Worm (Caenorhabditis elegans) whole organism, L4 larva: ENCODE data around the gene pho-9.

ENCODE experiments used
- T20F7.1 ChIP-seq: fragments of 200-800 bp; sonication (Bioruptor generic); optimal IDR thresholded peaks from 2 replicates; lab custom pipeline; 2018; ENCODE audit warnings: mild to moderate bottlenecking, missing genetic modification characterization, missing compliant biosample characterization
- T26A8.4 ChIP-seq: fragments of 200-800 bp; sonication (Bioruptor generic); IDR thresholded peaks from 2 replicates; pipeline ENCODE4 v1.3.6; 2022; ENCODE audit warnings: missing genetic modification characterization, missing compliant biosample characterization
- Y48G9A.11 ChIP-seq: fragments of 200-800 bp; sonication (Bioruptor generic); IDR thresholded peaks from 2 replicates; pipeline ENCODE4 v1.3.6; 2022; ENCODE audit warnings: missing genetic modification reagents, missing genetic modification characterization, missing compliant biosample characterization
- aly-2 ChIP-seq: sonication (generic microtip); optimal IDR thresholded peaks from 2 replicates; lab custom pipeline; 2018; ENCODE audit warnings: missing biosample characterization, missing genetic modification characterization
- ama-1 ChIP-seq: fragments of 150-350 bp; optimal IDR thresholded peaks from 2 replicates; lab custom pipeline; 2014; ENCODE audit warnings: inconsistent platforms, mixed read lengths
- arid-1 ChIP-seq: fragments of 200-800 bp; sonication (Bioruptor generic); conservative IDR thresholded peaks from 2 replicates; pipeline ENCODE4 v1.3.6; 2022; ENCODE audit warnings: missing genetic modification reagents, missing genetic modification characterization, missing compliant biosample characterization
- fkh-10 ChIP-seq: fragments of 150-350 bp; optimal IDR thresholded peaks from 2 replicates; lab custom pipeline; 2014; ENCODE audit warnings: missing biosample characterization, missing genetic modification reagents, missing genetic modification characterization
- hmg-1.1 ChIP-seq: fragments of 200-800 bp; sonication (Bioruptor generic); IDR thresholded peaks from 2 replicates; pipeline ENCODE4 v1.3.6; 2022; ENCODE audit warnings: missing genetic modification reagents, missing genetic modification characterization, missing compliant biosample characterization
- lir-3 ChIP-seq: sonication (generic microtip); optimal IDR thresholded peaks from 2 replicates; lab custom pipeline; 2016; ENCODE audit warnings: mild to moderate bottlenecking, missing genetic modification characterization, missing compliant biosample characterization
- mep-1 ChIP-seq: fragments of 150-350 bp; sonication (generic microtip); optimal IDR thresholded peaks from 3 replicates; lab custom pipeline; 2014; ENCODE audit warnings: missing biosample characterization, missing genetic modification characterization
- nhr-111 ChIP-seq: fragments of 200-800 bp; sonication (Bioruptor generic); optimal IDR thresholded peaks from 2 replicates; lab custom pipeline; 2018; ENCODE audit warnings: mild to moderate bottlenecking, missing genetic modification characterization, missing compliant biosample characterization
- unc-62 ChIP-seq, 3 experiments: fragments of 150-350 bp in 1 of 3; sonication (generic microtip); optimal IDR thresholded peaks in 2 of 3; peaks in 1 of 3; 1 replicate in 1 of 3; 2 replicates in 2 of 3; lab custom pipeline; 2014 to 2017; ENCODE audit warnings: missing biosample characterization in 3 of 3, missing genetic modification characterization in 3 of 3, missing genetic modification reagents in 3 of 3, missing genotype in 1 of 3
- ztf-11 ChIP-seq: fragments of 150-350 bp; optimal IDR thresholded peaks from 2 replicates; lab custom pipeline; 2014; ENCODE audit warnings: missing biosample characterization, missing genetic modification characterization

- TF ChIP-seq ztf-11 (tag; lab: Kevin White, UChicago) (no peak), hmg-1.1 (GFP tag; lab: Robert Waterston, UW) (no peak), unc-62 (GFP tag; optimal IDR thresholded peaks at IDR 0.05 in 1 of 2; lab: Kevin White, UChicago) (peak in 1 of 2 experiments; percentile 50), unc-62 (tag; optimal IDR thresholded peaks at IDR 0.05; lab: Kevin White, UChicago) (no peak), lir-3 (no peak), mep-1 (no peak), nhr-111 (GFP tag; lab: Kevin White, UChicago) (no peak), arid-1 (GFP tag; lab: Robert Waterston, UW) (no peak), T20F7.1 (no peak), ama-1 (lab: Kevin White, UChicago) (no peak), Y48G9A.11 (GFP tag; lab: Robert Waterston, UW) (no peak), T26A8.4 (no peak), fkh-10 (GFP tag; lab: Kevin White, UChicago) (no peak), aly-2 (no peak)
Measured at ce11 chrIII:2778655-2779054, 18.0 kb upstream of the pho-9 start, which contains the start of gene laf-1.
